Worm (Caenorhabditis elegans) whole organism, young adult: ENCODE results near the gene B0244.7.
A peak's percentile ranks its signal among the peaks of the same experiment; 100 is the strongest.

Experiments used
- B0336.3 ChIP-seq: fragments of 200-800 bp; sonication (Bioruptor generic); IDR thresholded peaks from 2 replicates; pipeline ENCODE4 v1.3.6; 2022; ENCODE audit warnings: missing genetic modification characterization, missing compliant biosample characterization
- C17E4.6 ChIP-seq: fragments of 200-800 bp; sonication (Bioruptor generic); IDR thresholded peaks from 2 replicates; pipeline ENCODE4 v1.3.6; 2022; ENCODE audit warnings: missing genetic modification reagents, missing genetic modification characterization, missing compliant biosample characterization
- F10E7.11 ChIP-seq: sonication (generic microtip); optimal IDR thresholded peaks from 2 replicates; lab custom pipeline; 2017; ENCODE audit warnings: mild to moderate bottlenecking, missing genetic modification characterization, moderate library complexity, missing compliant biosample characterization
- F23B12.7 ChIP-seq: sonication (generic microtip); optimal IDR thresholded peaks from 2 replicates; lab custom pipeline; 2017; ENCODE audit warnings: missing genetic modification characterization, mild to moderate bottlenecking, missing compliant biosample characterization, antibody characterized with exemption, moderate library complexity; ENCODE audit not compliant: insufficient read depth
- F33H1.4 ChIP-seq: fragments of 200-800 bp; sonication (Bioruptor generic); IDR thresholded peaks from 2 replicates; pipeline ENCODE4 v1.3.6; 2022; ENCODE audit warnings: missing genetic modification reagents, missing genetic modification characterization, missing compliant biosample characterization
- F49E8.2 ChIP-seq: sonication (generic microtip); optimal IDR thresholded peaks from 3 replicates; lab custom pipeline; 2017; ENCODE audit warnings: missing genetic modification characterization, mild to moderate bottlenecking, missing compliant biosample characterization, antibody characterized with exemption, moderate library complexity; ENCODE audit not compliant: insufficient read depth
- F57C9.4 ChIP-seq: sonication (generic microtip); optimal IDR thresholded peaks from 2 replicates; lab custom pipeline; 2017; ENCODE audit warnings: mild to moderate bottlenecking, missing genetic modification characterization, missing compliant biosample characterization
- Y53F4B.3 ChIP-seq: fragments of 200-800 bp; sonication (Bioruptor generic); IDR thresholded peaks from 2 replicates; pipeline ENCODE4 v1.3.6; 2022; ENCODE audit warnings: missing genetic modification reagents, missing genetic modification characterization, missing compliant biosample characterization
- Y53G8AR.9 ChIP-seq: fragments of 200-800 bp; sonication (Bioruptor generic); conservative IDR thresholded peaks from 2 replicates; pipeline ENCODE4 v1.3.6; 2022; ENCODE audit warnings: missing genetic modification reagents, missing genetic modification characterization, missing compliant biosample characterization
- athp-1 ChIP-seq: sonication (generic microtip); optimal IDR thresholded peaks from 2 replicates; lab custom pipeline; 2017; ENCODE audit warnings: mild to moderate bottlenecking, missing genetic modification characterization, missing compliant biosample characterization
- attf-6 ChIP-seq: fragments of 200-800 bp; sonication (Bioruptor generic); IDR thresholded peaks from 2 replicates; pipeline ENCODE4 v1.3.6; 2022; ENCODE audit warnings: missing genetic modification reagents, missing genetic modification characterization, missing compliant biosample characterization
- cebp-1 ChIP-seq, 2 experiments: fragments of 200-800 bp in 1 of 2; sonication (Bioruptor generic) in 1 of 2; sonication (generic microtip) in 1 of 2; IDR thresholded peaks in 1 of 2; optimal IDR thresholded peaks in 1 of 2; 2 replicates each; pipeline versions ENCODE4 v1.3.6 to Lab custom; 2017 to 2022; ENCODE audit warnings: missing compliant biosample characterization in 2 of 2, missing genetic modification characterization in 2 of 2, mild to moderate bottlenecking in 1 of 2, missing genetic modification reagents in 1 of 2, moderate library complexity in 1 of 2
- ceh-100 ChIP-seq: fragments of 200-800 bp; sonication (Bioruptor generic); IDR thresholded peaks from 2 replicates; pipeline ENCODE4 v1.3.6; 2022; ENCODE audit warnings: missing genetic modification reagents, missing genetic modification characterization, missing compliant biosample characterization
- ceh-27 ChIP-seq: fragments of 200-800 bp; sonication (Bioruptor generic); optimal IDR thresholded peaks from 2 replicates; lab custom pipeline; 2018; ENCODE audit warnings: mild to moderate bottlenecking, missing genetic modification characterization, moderate library complexity, missing compliant biosample characterization
- ceh-58 ChIP-seq: fragments of 200-800 bp; sonication (Bioruptor generic); IDR thresholded peaks from 2 replicates; pipeline ENCODE4 v1.3.6; 2022; ENCODE audit warnings: missing genetic modification characterization, missing compliant biosample characterization
- die-1 ChIP-seq: sonication (generic microtip); optimal IDR thresholded peaks from 2 replicates; lab custom pipeline; 2016; ENCODE audit warnings: missing genotype, mild to moderate bottlenecking, missing genetic modification characterization, missing compliant biosample characterization
- dpl-1 ChIP-seq: fragments of 150-350 bp; optimal IDR thresholded peaks from 2 replicates; lab custom pipeline; 2014; ENCODE audit warnings: missing biosample characterization, missing genetic modification reagents, missing genetic modification characterization
- efl-1 ChIP-seq: fragments of 150-350 bp; optimal IDR thresholded peaks from 2 replicates; lab custom pipeline; 2014; ENCODE audit warnings: missing biosample characterization, missing genetic modification reagents, missing genetic modification characterization
- egl-44 ChIP-seq: fragments of 200-800 bp; sonication (Bioruptor generic); IDR thresholded peaks from 2 replicates; pipeline ENCODE4 v1.3.6; 2022; ENCODE audit warnings: missing genetic modification reagents, missing genetic modification characterization, missing compliant biosample characterization
- egrh-3 ChIP-seq: fragments of 200-800 bp; sonication (Bioruptor generic); IDR thresholded peaks from 2 replicates; pipeline ENCODE4 v1.3.6; 2022; ENCODE audit warnings: missing genetic modification reagents, missing genetic modification characterization, missing compliant biosample characterization
- ekl-4 ChIP-seq: fragments of 200-800 bp; sonication (Bioruptor generic); IDR thresholded peaks from 2 replicates; pipeline ENCODE4 v1.3.6; 2022; ENCODE audit warnings: missing genetic modification reagents, missing genetic modification characterization, missing compliant biosample characterization
- hrde-1 ChIP-seq: sonication (generic microtip); optimal IDR thresholded peaks from 2 replicates; lab custom pipeline; 2016; ENCODE audit warnings: missing genetic modification characterization, mild to moderate bottlenecking, missing compliant biosample characterization, moderate library complexity, missing genotype, missing genetic modification reagents, borderline replicate concordance
- hsf-1 ChIP-seq: fragments of 200-800 bp; sonication (Bioruptor generic); IDR thresholded peaks from 2 replicates; pipeline ENCODE4 v1.3.6; 2022; ENCODE audit warnings: missing genetic modification reagents, missing genetic modification characterization, missing compliant biosample characterization
- let-526 ChIP-seq: fragments of 200-800 bp; sonication (Bioruptor generic); IDR thresholded peaks from 2 replicates; pipeline ENCODE4 v1.3.6; 2022; ENCODE audit warnings: missing genetic modification reagents, missing genetic modification characterization, missing compliant biosample characterization
- lin-26 ChIP-seq: fragments of 200-800 bp; sonication (Bioruptor generic); IDR thresholded peaks from 2 replicates; pipeline ENCODE4 v1.3.6; 2022; ENCODE audit warnings: missing genetic modification reagents, missing genetic modification characterization, missing compliant biosample characterization
- lin-35 ChIP-seq, 3 experiments: fragments of 150-350 bp in 2 of 3; sonication (generic microtip) in 1 of 3; optimal IDR thresholded peaks; 2 replicates each; lab custom pipeline; 2014 to 2018; ENCODE audit warnings: missing biosample characterization in 3 of 3, missing genetic modification characterization in 3 of 3, missing genetic modification reagents in 3 of 3
- lin-54 ChIP-seq: fragments of 200-800 bp; sonication (Bioruptor generic); optimal IDR thresholded peaks from 2 replicates; lab custom pipeline; 2018; ENCODE audit warnings: mild to moderate bottlenecking, missing genetic modification characterization, missing compliant biosample characterization
- lsl-1 ChIP-seq: fragments of 200-800 bp; sonication (Bioruptor generic); optimal IDR thresholded peaks from 2 replicates; lab custom pipeline; 2018; ENCODE audit warnings: mild to moderate bottlenecking, missing genetic modification characterization, moderate library complexity, missing compliant biosample characterization
- lsy-27 ChIP-seq: sonication (generic microtip); optimal IDR thresholded peaks from 2 replicates; lab custom pipeline; 2017; ENCODE audit warnings: missing genetic modification characterization, mild to moderate bottlenecking, missing compliant biosample characterization, antibody characterized with exemption, missing genotype, borderline replicate concordance; ENCODE audit not compliant: insufficient read depth
- madf-10 ChIP-seq: sonication (generic microtip); optimal IDR thresholded peaks from 2 replicates; lab custom pipeline; 2016; ENCODE audit warnings: mild to moderate bottlenecking, missing genetic modification characterization, missing compliant biosample characterization
- madf-3 ChIP-seq: fragments of 200-800 bp; sonication (Bioruptor generic); IDR thresholded peaks from 2 replicates; pipeline ENCODE4 v1.3.6; 2022; ENCODE audit warnings: missing genetic modification reagents, missing genetic modification characterization, missing compliant biosample characterization
- madf-6 ChIP-seq: fragments of 200-800 bp; sonication (Bioruptor generic); IDR thresholded peaks from 2 replicates; pipeline ENCODE4 v1.3.6; 2022; ENCODE audit warnings: missing genetic modification reagents, missing genetic modification characterization, missing compliant biosample characterization
- mes-4 ChIP-seq: sonication (generic microtip); optimal IDR thresholded peaks from 2 replicates; lab custom pipeline; 2016; ENCODE audit warnings: missing genotype, missing genetic modification characterization, missing compliant biosample characterization
- nhr-80 ChIP-seq: sonication (generic microtip); optimal IDR thresholded peaks from 2 replicates; lab custom pipeline; 2016; ENCODE audit warnings: missing genetic modification characterization, missing compliant biosample characterization
- repo-1 ChIP-seq: sonication (generic microtip); optimal IDR thresholded peaks from 2 replicates; lab custom pipeline; 2017; ENCODE audit warnings: mild to moderate bottlenecking, missing genetic modification characterization, missing compliant biosample characterization
- sdz-38 ChIP-seq: sonication (generic microtip); optimal IDR thresholded peaks from 2 replicates; lab custom pipeline; 2016; ENCODE audit warnings: missing genotype, missing genetic modification characterization, missing compliant biosample characterization
- sea-2 ChIP-seq: fragments of 200-800 bp; sonication (Bioruptor generic); IDR thresholded peaks from 2 replicates; pipeline ENCODE4 v1.3.6; 2022; ENCODE audit warnings: missing genetic modification characterization, missing compliant biosample characterization
- snpc-1.1 ChIP-seq: sonication (generic microtip); optimal IDR thresholded peaks from 2 replicates; lab custom pipeline; 2017; ENCODE audit warnings: missing genetic modification characterization, mild to moderate bottlenecking, missing compliant biosample characterization, antibody characterized with exemption, moderate library complexity, missing genotype, missing genetic modification reagents; ENCODE audit not compliant: insufficient read depth
- snpc-1.3 ChIP-seq: sonication (generic microtip); optimal IDR thresholded peaks from 2 replicates; lab custom pipeline; 2017; ENCODE audit warnings: missing genetic modification characterization, mild to moderate bottlenecking, missing compliant biosample characterization, antibody characterized with exemption, moderate library complexity, missing genotype, missing genetic modification reagents; ENCODE audit not compliant: insufficient read depth
- tbp1 ChIP-seq: fragments of 200-800 bp; sonication (Bioruptor generic); optimal IDR thresholded peaks from 2 replicates; lab custom pipeline; 2018; ENCODE audit warnings: mild to moderate bottlenecking, missing genetic modification characterization, missing compliant biosample characterization
- tlf-1 ChIP-seq: fragments of 200-800 bp; sonication (Bioruptor generic); optimal IDR thresholded peaks from 2 replicates; lab custom pipeline; 2018; ENCODE audit warnings: mild to moderate bottlenecking, missing genetic modification characterization, missing compliant biosample characterization
- unc-130 ChIP-seq: sonication (generic microtip); optimal IDR thresholded peaks from 2 replicates; lab custom pipeline; 2016; ENCODE audit warnings: missing genetic modification reagents, missing genetic modification characterization, missing compliant biosample characterization
- unc-62 ChIP-seq: fragments of 150-350 bp; optimal IDR thresholded peaks from 2 replicates; lab custom pipeline; 2014; ENCODE audit warnings: missing biosample characterization, missing genetic modification reagents, missing genetic modification characterization
- xnd-1 ChIP-seq: sonication (generic microtip); optimal IDR thresholded peaks from 2 replicates; lab custom pipeline; 2016; ENCODE audit warnings: missing genotype, missing genetic modification reagents, missing genetic modification characterization, missing compliant biosample characterization
- ztf-18 ChIP-seq: sonication (generic microtip); optimal IDR thresholded peaks from 2 replicates; lab custom pipeline; 2016; ENCODE audit warnings: missing genotype, mild to moderate bottlenecking, missing genetic modification characterization, missing compliant biosample characterization
- ztf-28 ChIP-seq: fragments of 200-800 bp; sonication (Bioruptor generic); IDR thresholded peaks from 2 replicates; pipeline ENCODE4 v1.3.6; 2022; ENCODE audit warnings: missing genetic modification reagents, missing genetic modification characterization, missing compliant biosample characterization

The B0244.7 gene

DNA sequence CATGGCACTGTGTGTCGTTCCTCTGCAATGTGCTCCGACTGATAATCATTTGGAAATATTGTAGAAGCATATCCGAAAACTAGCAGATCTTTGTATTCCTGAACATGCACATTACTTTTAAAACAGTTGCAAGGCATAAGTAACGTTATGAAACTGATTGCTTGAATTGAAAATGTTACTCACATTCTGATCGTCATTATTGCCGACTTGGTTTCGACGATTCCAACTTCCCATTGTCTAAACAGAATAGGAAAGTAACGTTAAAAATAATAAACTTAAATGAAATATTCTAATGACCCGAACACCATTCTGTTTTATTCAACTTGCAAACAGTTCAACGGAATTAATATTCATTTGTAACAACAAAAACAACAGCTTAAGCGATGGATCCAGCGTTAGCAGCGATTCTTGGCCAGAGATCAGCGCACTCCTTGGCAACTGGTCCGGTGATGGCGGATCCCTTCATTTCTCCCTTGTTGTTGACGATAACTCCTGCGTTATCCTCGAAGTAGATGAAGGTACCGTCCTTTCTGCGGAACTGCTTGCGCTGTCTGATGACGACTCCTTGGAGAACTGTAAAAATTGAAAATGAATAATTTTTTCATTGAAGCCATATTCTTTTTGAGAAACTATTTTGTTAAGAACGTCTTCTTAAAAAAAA, 25.9 kb upstream of the B0244.7 start, which contains the start of gene swp-1:
swp-1 (minus strand) TSS at position 298 of the 661 bp plus-strand sequence.
- TF ChIP-seq sdz-38 (tag; lab: Kevin White, UChicago): no peak
- TF ChIP-seq sea-2 (GFP tag; lab: Robert Waterston, UW): no peak
- TF ChIP-seq lin-35 (GFP tag; optimal IDR thresholded peaks at IDR 0.05; lab: Kevin White, UChicago): peak in 1 of 3 experiments; percentile 10
- TF ChIP-seq lin-26 (GFP tag; lab: Robert Waterston, UW): peak; percentile 74
- no peak for TF ChIP-seq nhr-80 (tag; lab: Kevin White, UChicago)
- peak; percentile 46 for TF ChIP-seq athp-1 (tag; lab: Kevin White, UChicago)
- TF ChIP-seq tlf-1 (GFP tag; lab: Kevin White, UChicago): peak; percentile 54
- peak; percentile 38 for TF ChIP-seq lsl-1 (GFP tag; lab: Kevin White, UChicago)
- peak; percentile 50 for TF ChIP-seq die-1
- TF ChIP-seq F33H1.4 (GFP tag; lab: Robert Waterston, UW): peak; percentile 46
- TF ChIP-seq madf-3 (GFP tag; lab: Robert Waterston, UW): peak; percentile 66; the same call in 1 of the 2 replicates
- peak; percentile 28 for TF ChIP-seq tbp1 (GFP tag; lab: Kevin White, UChicago)
- TF ChIP-seq F49E8.2 (tag; lab: Kevin White, UChicago): peak; percentile 38
- peak; percentile 78 for TF ChIP-seq madf-6
- no peak for TF ChIP-seq ceh-27
- peak; percentile 16; the same call in 1 of the 2 replicates for TF ChIP-seq ceh-100 (GFP tag; lab: Robert Waterston, UW)
- TF ChIP-seq hsf-1 (GFP tag; lab: Robert Waterston, UW): peak; percentile 60
- peak; percentile 19 for TF ChIP-seq efl-1
- peak; percentile 45 for TF ChIP-seq unc-130 (GFP tag; lab: Kevin White, UChicago)
- TF ChIP-seq Y53F4B.3 (GFP tag; lab: Robert Waterston, UW): no peak
- no peak for TF ChIP-seq dpl-1 (GFP tag; lab: Kevin White, UChicago)
- no peak for TF ChIP-seq F23B12.7 (tag; lab: Kevin White, UChicago)
- no peak for TF ChIP-seq F10E7.11 (tag; lab: Kevin White, UChicago)
- no peak for TF ChIP-seq unc-62 (GFP tag; lab: Kevin White, UChicago)
- no peak for TF ChIP-seq mes-4 (tag; lab: Kevin White, UChicago)
- no peak for TF ChIP-seq let-526 (GFP tag; lab: Robert Waterston, UW)
- TF ChIP-seq snpc-1.3 (tag; lab: Kevin White, UChicago): no peak
- TF ChIP-seq xnd-1: peak; percentile 34
- TF ChIP-seq attf-6 (GFP tag; lab: Robert Waterston, UW): peak; percentile 76
- TF ChIP-seq repo-1 (tag; lab: Kevin White, UChicago): no peak
- 0 out of 2 replicates have a peak, but pooled peaks have one; percentile 24 for TF ChIP-seq egl-44 (GFP tag; lab: Robert Waterston, UW)
- TF ChIP-seq lin-54: peak; percentile 65
- no peak for TF ChIP-seq lsy-27 (tag; lab: Kevin White, UChicago)
- no peak for TF ChIP-seq cebp-1 (GFP tag; IDR thresholded peaks at IDR 0.05; lab: Robert Waterston, UW)
- TF ChIP-seq cebp-1 (tag; optimal IDR thresholded peaks at IDR 0.05; lab: Kevin White, UChicago): peak; percentile 27
- peak; percentile 97 for TF ChIP-seq B0336.3 (GFP tag; lab: Robert Waterston, UW)
- TF ChIP-seq ztf-28 (GFP tag; lab: Robert Waterston, UW): no peak
- TF ChIP-seq ztf-18 (tag; lab: Kevin White, UChicago): peak; percentile 21
- TF ChIP-seq egrh-3 (GFP tag; lab: Robert Waterston, UW): no peak
- TF ChIP-seq ekl-4 (GFP tag; lab: Robert Waterston, UW): peak; percentile 70
- no peak for TF ChIP-seq ceh-58 (GFP tag; lab: Robert Waterston, UW)
- TF ChIP-seq C17E4.6 (GFP tag; lab: Robert Waterston, UW): 0 out of 2 replicates have a peak, but pooled peaks have one; percentile 45
- TF ChIP-seq snpc-1.1 (tag; lab: Kevin White, UChicago): peak; percentile 57
- peak; percentile 12 for TF ChIP-seq hrde-1
- no peak for TF ChIP-seq F57C9.4 (tag; lab: Kevin White, UChicago)
- TF ChIP-seq madf-10 (tag; lab: Kevin White, UChicago): no peak
- peak; percentile 68; the same call in 1 of the 2 replicates for TF ChIP-seq Y53G8AR.9 (GFP tag; lab: Robert Waterston, UW)
